Worm (Caenorhabditis elegans) whole organism, L4/young adult: ENCODE results near the gene morc-1.

ENCODE experiments used
- W03F9.2 ChIP-seq: fragments of 150-350 bp; optimal IDR thresholded peaks from 2 replicates; lab custom pipeline; 2014; ENCODE audit warnings: missing biosample characterization, missing genetic modification characterization
- dao-5 ChIP-seq: sonication (generic microtip); optimal IDR thresholded peaks from 2 replicates; lab custom pipeline; 2016; ENCODE audit warnings: missing genotype, missing genetic modification characterization, moderate library complexity, missing compliant biosample characterization
- him-1 ChIP-seq: sonication (generic microtip); optimal IDR thresholded peaks from 2 replicates; lab custom pipeline; 2016; ENCODE audit warnings: missing genotype, missing genetic modification reagents, missing genetic modification characterization, missing compliant biosample characterization

ce11 chrIII:5208992-5209391 is 2.3 kb upstream of the morc-1 start, which contains the start of gene syx-16:
- no peak for TF ChIP-seq dao-5 (tag; lab: Kevin White, UChicago)
- TF ChIP-seq him-1 (tag; lab: Kevin White, UChicago): no peak
- TF ChIP-seq W03F9.2 (tag; lab: Kevin White, UChicago): no peak
